Fruit fly (Drosophila melanogaster) whole organism, embryonic: ENCODE measurements around the gene CG42538.

Experiments used
- Asciz ChIP-seq: fragments of 200-800 bp; sonication (Bioruptor generic); optimal IDR thresholded peaks from 2 replicates; lab custom pipeline; 2017; ENCODE audit warnings: missing biosample characterization, mild to moderate bottlenecking, missing genetic modification characterization, missing genetic modification reagents
- CG12219 ChIP-seq: fragments of 200-800 bp; sonication (Bioruptor generic); optimal IDR thresholded peaks from 3 replicates; lab custom pipeline; 2018; ENCODE audit warnings: missing biosample characterization, mild to moderate bottlenecking, missing genetic modification characterization
- CG1233 ChIP-seq: fragments of 200-800 bp; sonication (Bioruptor generic); optimal IDR thresholded peaks from 4 replicates; lab custom pipeline; 2018; ENCODE audit warnings: missing biosample characterization, mild to moderate bottlenecking, missing genetic modification characterization
- CG12744 ChIP-seq: fragments of 200-800 bp; sonication (Bioruptor generic); optimal IDR thresholded peaks from 2 replicates; lab custom pipeline; 2016; ENCODE audit warnings: missing biosample characterization, missing genetic modification characterization
- CG15011 ChIP-seq: fragments of 200-800 bp; sonication (Bioruptor generic); optimal IDR thresholded peaks from 3 replicates; lab custom pipeline; 2018; ENCODE audit warnings: missing biosample characterization, mild to moderate bottlenecking, missing genetic modification characterization
- CG15073 ChIP-seq: fragments of 200-800 bp; sonication (Bioruptor generic); optimal IDR thresholded peaks from 2 replicates; lab custom pipeline; 2016; ENCODE audit warnings: missing biosample characterization, missing genetic modification characterization
- CG15269 ChIP-seq: fragments of 200-800 bp; sonication (Bioruptor generic); optimal IDR thresholded peaks from 2 replicates; lab custom pipeline; 2018; ENCODE audit warnings: missing biosample characterization, mild to moderate bottlenecking, missing genetic modification characterization, moderate library complexity
- CG1647 ChIP-seq: fragments of 200-800 bp; sonication (Bioruptor generic); optimal IDR thresholded peaks from 3 replicates; lab custom pipeline; 2016; ENCODE audit warnings: missing biosample characterization, missing genetic modification characterization
- CG17829 ChIP-seq: fragments of 200-800 bp; optimal IDR thresholded peaks from 2 replicates; lab custom pipeline; 2019; ENCODE audit warnings: missing biosample characterization, mild to moderate bottlenecking, missing genetic modification characterization, moderate library complexity
- CG18011 ChIP-seq: fragments of 200-800 bp; sonication (Bioruptor generic); optimal IDR thresholded peaks from 2 replicates; lab custom pipeline; 2017; ENCODE audit warnings: missing biosample characterization, missing genetic modification characterization, mild to moderate bottlenecking, moderate library complexity, missing genotype
- CG18262 ChIP-seq: fragments of 200-800 bp; optimal IDR thresholded peaks from 3 replicates; lab custom pipeline; 2019; ENCODE audit warnings: missing biosample characterization, mild to moderate bottlenecking, missing genetic modification characterization, moderate library complexity
- CG1832 ChIP-seq: fragments of 200-800 bp; sonication (Bioruptor generic); optimal IDR thresholded peaks from 2 replicates; lab custom pipeline; 2017; ENCODE audit warnings: missing biosample characterization, mild to moderate bottlenecking, missing genetic modification characterization, inconsistent platforms
- CG2202 ChIP-seq: fragments of 200-800 bp; sonication (Bioruptor generic); optimal IDR thresholded peaks from 2 replicates; lab custom pipeline; 2018; ENCODE audit warnings: missing biosample characterization, mild to moderate bottlenecking, missing genetic modification characterization
- CG30431 ChIP-seq: fragments of 200-800 bp; sonication (Bioruptor generic); optimal IDR thresholded peaks from 2 replicates; lab custom pipeline; 2017; ENCODE audit warnings: missing biosample characterization, missing genetic modification characterization
- CG32767 ChIP-seq: fragments of 200-800 bp; sonication (Bioruptor generic); IDR thresholded peaks from 2 replicates; pipeline ENCODE4 v1.3.6; 2022; ENCODE audit warnings: missing biosample characterization, missing genetic modification characterization
- CG3995 ChIP-seq: fragments of 200-800 bp; sonication (Bioruptor generic); optimal IDR thresholded peaks from 3 replicates; lab custom pipeline; 2016; ENCODE audit warnings: missing biosample characterization, missing genetic modification characterization
- CG7928 ChIP-seq: fragments of 200-800 bp; sonication (Bioruptor generic); optimal IDR thresholded peaks from 2 replicates; lab custom pipeline; 2017; ENCODE audit warnings: missing biosample characterization, mild to moderate bottlenecking, missing genetic modification characterization
- CG7987 ChIP-seq: fragments of 200-800 bp; sonication (Bioruptor generic); optimal IDR thresholded peaks from 2 replicates; lab custom pipeline; 2018; ENCODE audit warnings: missing biosample characterization, mild to moderate bottlenecking, missing genetic modification characterization, moderate library complexity
- CG9215 ChIP-seq: fragments of 200-800 bp; sonication (Bioruptor generic); IDR thresholded peaks from 2 replicates; pipeline ENCODE4 v1.3.6; 2022; ENCODE audit warnings: missing biosample characterization, missing genetic modification characterization
- CG9876 ChIP-seq: fragments of 200-800 bp; sonication (Bioruptor generic); optimal IDR thresholded peaks from 2 replicates; lab custom pipeline; 2016; ENCODE audit warnings: missing biosample characterization, missing genetic modification characterization
- D ChIP-seq, 2 experiments: fragments of 200-800 bp in 1 of 2; fragments of >200 bp in 1 of 2; sonication (Bioruptor generic) in 1 of 2; optimal IDR thresholded peaks; 2 replicates in 1 of 2; 3 replicates in 1 of 2; lab custom pipeline; 2017; ENCODE audit warnings: mild to moderate bottlenecking in 1 of 2, missing biosample characterization in 1 of 2, missing genetic modification characterization in 1 of 2, missing genetic modification reagents in 1 of 2
- E2f2 ChIP-seq: fragments of 200-800 bp; sonication (Bioruptor generic); IDR thresholded peaks from 2 replicates; pipeline ENCODE4 v1.3.6; 2022; ENCODE audit warnings: missing biosample characterization, missing genetic modification characterization
- Elba2 ChIP-seq: fragments of 200-800 bp; sonication (Bioruptor generic); optimal IDR thresholded peaks from 3 replicates; lab custom pipeline; 2016; ENCODE audit warnings: missing biosample characterization, missing genetic modification characterization
- Ets97D ChIP-seq: fragments of 200-800 bp; sonication (Bioruptor generic); optimal IDR thresholded peaks from 3 replicates; lab custom pipeline; 2016; ENCODE audit warnings: missing biosample characterization, missing genetic modification characterization
- H15 ChIP-seq: fragments of 200-800 bp; sonication (Bioruptor generic); IDR thresholded peaks from 3 replicates; pipeline ENCODE4 v1.3.6; 2022; ENCODE audit warnings: missing biosample characterization, missing genetic modification characterization
- H2.0 ChIP-seq: fragments of 200-800 bp; sonication (Bioruptor generic); IDR thresholded peaks from 2 replicates; pipeline ENCODE4 v1.3.6; 2022; ENCODE audit warnings: missing biosample characterization, missing genetic modification characterization
- HLH3B ChIP-seq: fragments of 200-800 bp; sonication (Bioruptor generic); IDR thresholded peaks from 2 replicates; pipeline ENCODE4 v1.3.6; 2022; ENCODE audit warnings: missing biosample characterization, missing genetic modification characterization
- MESR4 ChIP-seq: fragments of 200-800 bp; sonication (Bioruptor generic); optimal IDR thresholded peaks from 2 replicates; lab custom pipeline; 2018; ENCODE audit warnings: missing biosample characterization, mild to moderate bottlenecking, missing genetic modification characterization, moderate library complexity
- Meics ChIP-seq: fragments of 200-800 bp; sonication (Bioruptor generic); optimal IDR thresholded peaks from 2 replicates; lab custom pipeline; 2017; ENCODE audit warnings: missing biosample characterization, mild to moderate bottlenecking, missing genetic modification characterization
- Mrtf ChIP-seq: fragments of 200-800 bp; sonication (Bioruptor generic); IDR thresholded peaks from 3 replicates; pipeline ENCODE4 v1.3.6; 2022; ENCODE audit warnings: missing biosample characterization, missing genetic modification characterization
- Poxn ChIP-seq: fragments of 200-800 bp; sonication (Bioruptor generic); IDR thresholded peaks from 2 replicates; pipeline ENCODE4 v1.3.6; 2022; ENCODE audit warnings: missing biosample characterization, missing genetic modification characterization
- Scr ChIP-seq: fragments of 200-800 bp; sonication (Bioruptor generic); IDR thresholded peaks from 2 replicates; pipeline ENCODE4 v1.3.6; 2022; ENCODE audit warnings: missing biosample characterization, missing genetic modification characterization; ENCODE audit not compliant: partially characterized antibody
- aop ChIP-seq: fragments of 200-800 bp; sonication (Bioruptor generic); IDR thresholded peaks from 2 replicates; pipeline ENCODE4 v1.3.6; 2022; ENCODE audit warnings: missing biosample characterization, missing genetic modification characterization
- caup ChIP-seq: fragments of 200-800 bp; sonication (Bioruptor generic); optimal IDR thresholded peaks from 3 replicates; lab custom pipeline; 2017; ENCODE audit warnings: missing biosample characterization, mild to moderate bottlenecking, missing genetic modification characterization, moderate library complexity; ENCODE audit not compliant: severe bottlenecking
- cg ChIP-seq: fragments of 200-800 bp; sonication (Bioruptor generic); optimal IDR thresholded peaks from 3 replicates; lab custom pipeline; 2019; ENCODE audit warnings: missing biosample characterization, mild to moderate bottlenecking, missing genetic modification characterization, moderate library complexity
- chif ChIP-seq, 2 experiments: fragments of 200-800 bp; sonication (Bioruptor generic); optimal IDR thresholded peaks; 3 replicates each; lab custom pipeline; 2016; ENCODE audit warnings: missing biosample characterization in 2 of 2, missing genetic modification characterization in 2 of 2
- cwo ChIP-seq: fragments of 200-800 bp; sonication (Bioruptor generic); optimal IDR thresholded peaks from 3 replicates; lab custom pipeline; 2017; ENCODE audit warnings: missing biosample characterization, missing genetic modification characterization, mild to moderate bottlenecking, moderate library complexity, missing genetic modification reagents
- da ChIP-seq: fragments of 200-800 bp; sonication (Bioruptor generic); optimal IDR thresholded peaks from 2 replicates; lab custom pipeline; 2016; ENCODE audit warnings: missing biosample characterization, missing genetic modification characterization
- dan ChIP-seq: fragments of 200-800 bp; sonication (Bioruptor generic); IDR thresholded peaks from 2 replicates; pipeline ENCODE4 v1.3.6; 2022; ENCODE audit warnings: missing biosample characterization, missing genetic modification characterization
- gt ChIP-seq: fragments of 200-800 bp; sonication (Bioruptor generic); IDR thresholded peaks from 2 replicates; pipeline ENCODE4 v1.3.6; 2022; ENCODE audit warnings: missing biosample characterization, missing genetic modification characterization
- her ChIP-seq: fragments of 200-800 bp; sonication (Bioruptor generic); optimal IDR thresholded peaks from 2 replicates; lab custom pipeline; 2016; ENCODE audit warnings: missing biosample characterization, missing genetic modification characterization
- maf-S ChIP-seq: fragments of 200-800 bp; sonication (Bioruptor generic); optimal IDR thresholded peaks from 2 replicates; lab custom pipeline; 2016; ENCODE audit warnings: missing biosample characterization, missing genetic modification characterization
- pnt ChIP-seq: fragments of 200-800 bp; sonication (Bioruptor generic); optimal IDR thresholded peaks from 3 replicates; lab custom pipeline; 2016; ENCODE audit warnings: missing biosample characterization, missing genetic modification characterization
- ranshi ChIP-seq: fragments of 200-800 bp; sonication (Bioruptor generic); IDR thresholded peaks from 2 replicates; pipeline ENCODE4 v1.3.6; 2022; ENCODE audit warnings: missing biosample characterization, missing genetic modification characterization
- sima ChIP-seq: fragments of 200-800 bp; sonication (Bioruptor generic); optimal IDR thresholded peaks from 2 replicates; lab custom pipeline; 2016; ENCODE audit warnings: missing biosample characterization, missing genetic modification characterization
- sisA ChIP-seq: fragments of 200-800 bp; sonication (Bioruptor generic); IDR thresholded peaks from 2 replicates; pipeline ENCODE4 v1.3.6; 2022; ENCODE audit warnings: missing biosample characterization, missing genetic modification characterization
- tll ChIP-seq, 2 experiments: fragments of 200-800 bp in 1 of 2; fragments of >200 bp in 1 of 2; sonication (Bioruptor generic) in 1 of 2; optimal IDR thresholded peaks; 2 replicates each; lab custom pipeline; 2017 to 2019; ENCODE audit warnings: missing biosample characterization in 2 of 2, missing genetic modification characterization in 2 of 2, mild to moderate bottlenecking in 1 of 2, moderate library complexity in 1 of 2
- trh ChIP-seq: fragments of 200-800 bp; sonication (Bioruptor generic); optimal IDR thresholded peaks from 2 replicates; lab custom pipeline; 2016; ENCODE audit warnings: missing biosample characterization, missing genetic modification characterization
- vvl ChIP-seq: fragments of 200-800 bp; sonication (Bioruptor generic); IDR thresholded peaks from 2 replicates; pipeline ENCODE4 v1.3.6; 2022; ENCODE audit warnings: missing biosample characterization, missing genetic modification characterization
- zfh1 ChIP-seq: fragments of 200-800 bp; sonication (Bioruptor generic); IDR thresholded peaks from 3 replicates; pipeline ENCODE4 v1.3.6; 2022; ENCODE audit warnings: missing biosample characterization, missing genetic modification characterization

Gene CG42538

DNA sequence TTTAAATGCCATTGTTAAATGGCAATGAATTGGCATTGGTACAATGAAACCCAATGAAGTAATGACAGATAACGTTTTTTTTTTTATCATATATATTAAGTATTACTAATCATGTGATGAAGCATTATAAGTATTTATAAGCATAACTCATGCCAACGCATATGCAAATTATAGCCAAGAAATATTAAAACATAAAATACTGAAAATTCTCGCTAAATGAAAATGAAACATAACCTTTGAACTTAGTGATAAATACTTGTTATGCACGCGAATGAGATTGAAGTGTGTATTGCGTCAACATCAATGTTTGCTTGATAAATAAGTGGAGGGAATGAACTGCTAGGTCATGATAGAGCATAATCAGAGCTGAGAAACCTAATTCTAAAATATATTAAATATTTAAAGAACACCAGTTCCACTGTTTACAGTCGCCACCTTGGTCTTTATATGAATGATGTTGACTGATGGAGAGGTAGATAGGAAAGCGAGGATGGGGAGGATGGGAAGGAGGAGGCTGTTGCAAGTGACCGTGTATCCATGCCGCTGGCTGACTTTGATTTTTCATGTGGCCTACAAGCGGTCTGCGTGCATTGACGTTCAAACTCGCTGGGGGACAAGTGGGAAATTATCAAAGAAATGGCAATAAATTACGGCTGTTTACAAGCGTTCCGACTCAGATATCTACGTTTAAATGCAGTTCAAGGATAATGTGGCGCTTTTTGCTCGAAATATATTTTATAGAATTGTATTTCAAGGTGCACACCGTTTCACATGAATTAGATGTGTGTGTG, 22.0 kb downstream of the CG42538 start (continued):
- TF ChIP-seq sima (GFP tag; lab: Kevin White, UChicago): no peak
- TF ChIP-seq cg (GFP tag; lab: Kevin White, UChicago): no peak
- no peak for TF ChIP-seq dan (GFP tag; lab: Robert Waterston, UW)
- TF ChIP-seq Ets97D (GFP tag; lab: Kevin White, UChicago): no peak
- no peak for TF ChIP-seq her (GFP tag; lab: Kevin White, UChicago)
- no peak for TF ChIP-seq CG9876 (GFP tag; lab: Kevin White, UChicago)
- no peak for TF ChIP-seq chif (GFP tag; optimal IDR thresholded peaks at IDR 0.05; lab: Kevin White, UChicago)
- TF ChIP-seq Scr (GFP tag; lab: Robert Waterston, UW): no peak
- TF ChIP-seq CG12219: no peak
- no peak for TF ChIP-seq trh (GFP tag; lab: Kevin White, UChicago)
- TF ChIP-seq HLH3B (GFP tag; lab: Robert Waterston, UW): no peak
- TF ChIP-seq H15 (GFP tag; lab: Robert Waterston, UW): no peak
- TF ChIP-seq da: no peak
- no peak for TF ChIP-seq CG15269 (tag; lab: Kevin White, UChicago)
- TF ChIP-seq vvl (GFP tag; lab: Robert Waterston, UW): no peak
- TF ChIP-seq Meics (GFP tag; lab: Kevin White, UChicago): no peak
- TF ChIP-seq caup (GFP tag; lab: Kevin White, UChicago): no peak
- TF ChIP-seq Mrtf: no peak
- no peak for TF ChIP-seq E2f2 (GFP tag; lab: Robert Waterston, UW)
- TF ChIP-seq CG1832 (GFP tag; lab: Kevin White, UChicago): no peak
- TF ChIP-seq Asciz: peak; percentile 49
- TF ChIP-seq MESR4 (GFP tag; lab: Kevin White, UChicago): no peak
- TF ChIP-seq D (optimal IDR thresholded peaks at IDR 0.05; lab: Kevin White, UChicago): no peak
- TF ChIP-seq D (GFP tag; optimal IDR thresholded peaks at IDR 0.05; lab: Kevin White, UChicago): peak; percentile 39
- TF ChIP-seq aop (GFP tag; lab: Robert Waterston, UW): no peak
- no peak for TF ChIP-seq sisA
- no peak for TF ChIP-seq maf-S
- no peak for TF ChIP-seq ranshi (GFP tag; lab: Robert Waterston, UW)
- peak; percentile 40; the same call in 1 of the 3 replicates for TF ChIP-seq zfh1 (GFP tag; lab: Robert Waterston, UW)
- no peak for TF ChIP-seq cwo (GFP tag; lab: Kevin White, UChicago)
- TF ChIP-seq pnt: no peak
- no peak for TF ChIP-seq CG1647 (GFP tag; lab: Kevin White, UChicago)
- TF ChIP-seq CG1233: no peak
- no peak for TF ChIP-seq CG17829 (tag; lab: Kevin White, UChicago)
- TF ChIP-seq CG3995: no peak
- TF ChIP-seq CG30431 (GFP tag; lab: Kevin White, UChicago): no peak
- no peak for TF ChIP-seq CG7928 (GFP tag; lab: Kevin White, UChicago)
- no peak for TF ChIP-seq CG9215 (GFP tag; lab: Robert Waterston, UW)
- TF ChIP-seq CG12744 (GFP tag; lab: Kevin White, UChicago): no peak
- peak; percentile 10 for TF ChIP-seq CG7987 (GFP tag; lab: Kevin White, UChicago)
- no peak for TF ChIP-seq CG18011 (GFP tag; lab: Kevin White, UChicago)
- no peak for TF ChIP-seq Elba2
- no peak for TF ChIP-seq CG15073
- TF ChIP-seq tll (GFP tag; optimal IDR thresholded peaks at IDR 0.05; lab: Kevin White, UChicago): no peak
- TF ChIP-seq CG18262 (tag; lab: Kevin White, UChicago): peak; percentile 43
- no peak for TF ChIP-seq CG32767 (GFP tag; lab: Robert Waterston, UW)
- TF ChIP-seq CG15011 (GFP tag; lab: Kevin White, UChicago): no peak
- peak; percentile 58 for TF ChIP-seq CG2202 (tag; lab: Kevin White, UChicago)
- no peak for TF ChIP-seq Poxn (GFP tag; lab: Robert Waterston, UW)
- TF ChIP-seq H2.0 (GFP tag; lab: Robert Waterston, UW): no peak
- TF ChIP-seq gt: no peak
